Fruit fly (Drosophila melanogaster): ENCODE results near the gene Gfrl.

Gfrl gene

DNA sequence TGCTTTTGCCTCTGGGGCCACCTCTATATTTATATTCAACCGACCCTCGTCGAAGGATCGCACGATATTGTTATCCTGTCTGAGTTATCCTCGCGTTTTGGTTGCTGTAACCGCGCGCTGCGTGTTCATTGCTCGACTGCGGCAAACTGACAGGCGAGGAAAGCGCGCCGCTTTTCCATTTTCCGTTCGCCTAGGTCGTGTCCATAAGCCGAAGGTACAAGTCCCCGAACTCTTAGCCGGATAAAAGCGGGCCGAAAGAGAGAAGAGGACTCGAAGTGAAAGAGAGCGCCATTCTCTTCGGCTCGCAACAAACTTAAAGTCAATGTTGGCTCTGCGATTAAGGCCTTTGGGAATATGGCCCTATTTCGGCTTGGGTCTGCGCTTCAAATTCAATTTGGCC, at the start of gene Gfrl:
Gene Gfrl (minus strand): TSS at position 148 of the 400 bp plus-strand sequence.
- TF ChIP-seq sima (GFP tag; optimal IDR thresholded peaks at IDR 0.05) (no peak), CG12104 (GFP tag; optimal IDR thresholded peaks at IDR 0.05) (no peak), CG11696 (GFP tag; IDR thresholded peaks at IDR 0.05) (no peak), Deaf1 (tag; optimal IDR thresholded peaks at IDR 0.05) (peak; percentile 82), CG13424 (tag; optimal IDR thresholded peaks at IDR 0.05) (no peak), CG3163 (GFP tag; optimal IDR thresholded peaks at IDR 0.05) (peak; percentile 60), Trl (optimal IDR thresholded peaks at IDR 0.05) (peak; percentile 6 to 24), Trl (GFP tag; optimal IDR thresholded peaks at IDR 0.05) (no peak), B-H2 (GFP tag; optimal IDR thresholded peaks at IDR 0.05) (no peak)

DNA sequence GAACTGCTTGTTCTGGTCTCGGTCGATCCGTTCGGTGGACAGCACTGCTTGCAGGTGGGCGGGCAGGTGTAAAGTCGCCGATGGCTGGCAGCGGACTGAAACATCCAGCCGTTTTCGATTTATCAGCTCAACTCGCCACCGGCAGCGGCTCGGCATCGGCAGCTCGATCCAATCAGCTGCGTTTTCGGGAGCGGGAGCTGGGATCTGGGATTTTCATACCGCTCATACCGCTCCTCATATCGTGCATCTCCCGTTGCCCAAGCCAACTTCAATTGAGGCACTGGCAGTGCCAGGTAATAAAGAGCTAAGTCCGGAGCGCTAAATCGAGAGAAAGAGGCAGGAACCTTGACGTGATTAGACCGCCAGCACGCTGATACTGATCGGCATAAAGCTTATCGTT, 28.0 kb upstream of the Gfrl start, which contains the start of gene MFS9:
Gene MFS9 (minus strand): TSS at position 101 of the 400 bp plus-strand sequence.
- TF ChIP-seq MBD-R2 (GFP tag; IDR thresholded peaks at IDR 0.05), result peak; percentile 22; the same call in 1 of the 2 replicates
- no peak for TF ChIP-seq Camta (GFP tag; optimal IDR thresholded peaks at IDR 0.05)
- TF ChIP-seq CG17612 (GFP tag; IDR thresholded peaks at IDR 0.05), result no peak

DNA sequence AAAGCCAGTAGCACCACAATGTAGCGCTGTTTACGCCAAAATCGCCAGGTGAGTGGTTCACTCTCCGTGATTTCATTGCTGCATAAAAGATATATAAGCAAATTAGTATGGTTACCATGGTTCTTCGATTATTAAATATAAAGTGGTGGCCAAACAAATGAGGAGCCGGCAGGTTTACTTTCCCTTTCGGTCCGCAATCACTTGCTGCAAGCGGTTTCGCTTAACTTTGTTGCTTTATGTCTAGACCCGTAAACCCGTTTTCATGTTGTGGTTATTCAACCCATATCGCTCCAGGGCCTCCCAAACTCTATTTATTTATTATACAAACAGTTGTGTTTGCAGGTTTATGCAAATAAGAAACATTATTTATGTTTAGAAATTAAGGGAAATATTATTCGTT, 25.0 kb upstream of the Gfrl start:
- TF ChIP-seq Blimp-1 (GFP tag; optimal IDR thresholded peaks at IDR 0.05) (peak; percentile 79), crc (GFP tag; optimal IDR thresholded peaks at IDR 0.05) (no peak), CG9932 (GFP tag; IDR thresholded peaks at IDR 0.05) (no peak), vvl (GFP tag; IDR thresholded peaks at IDR 0.05) (no peak; the same call in 1 of the 2 replicates), CG10321 (GFP tag; IDR thresholded peaks at IDR 0.05) (no peak), dm (GFP tag; optimal IDR thresholded peaks at IDR 0.05) (no peak), HmgD (GFP tag; optimal IDR thresholded peaks at IDR 0.05) (no peak), CG9609 (GFP tag; optimal IDR thresholded peaks at IDR 0.05) (no peak), Hand (GFP tag; optimal IDR thresholded peaks at IDR 0.05) (no peak), Ets65A (GFP tag) (no peak), Sin3A (optimal IDR thresholded peaks at IDR 0.05) (no peak), CG9215 (GFP tag; IDR thresholded peaks at IDR 0.05) (no peak), CG11456 (GFP tag; IDR thresholded peaks at IDR 0.05) (no peak), kah (GFP tag; optimal IDR thresholded peaks at IDR 0.05) (no peak), zen2 (GFP tag; IDR thresholded peaks at IDR 0.05; ENCODE audit: partially characterized antibody) (no peak), zfh1 (GFP tag; IDR thresholded peaks at IDR 0.05) (no peak), Pdp1 (GFP tag; optimal IDR thresholded peaks at IDR 0.05) (peak in 1 of 2 experiments; percentile 36), lov (optimal IDR thresholded peaks at IDR 0.05) (no peak), lov (GFP tag; IDR thresholded peaks at IDR 0.05) (no peak)

DNA sequence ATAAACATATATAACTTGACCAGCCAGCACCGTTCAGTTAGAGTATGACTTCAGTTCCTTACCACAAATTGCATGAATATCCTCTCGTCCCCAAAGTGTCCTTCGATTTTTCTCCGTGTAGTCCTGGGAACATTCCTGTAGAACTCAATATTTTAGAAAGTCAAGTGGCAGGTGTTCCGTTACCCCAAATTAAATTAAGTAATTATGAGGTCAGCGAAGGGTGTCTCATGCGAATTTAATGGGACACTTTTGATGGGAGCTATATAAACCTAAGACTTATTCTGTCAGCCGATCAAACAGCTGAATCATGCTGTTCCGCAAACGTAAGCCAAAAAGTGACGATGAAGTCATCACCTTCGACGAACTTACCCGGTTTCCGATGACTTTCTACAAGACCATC, 20.1 kb upstream of the Gfrl start, which contains the start of gene Or92a:
Gene Or92a (plus strand): TSS at position 301 of the 400 bp plus-strand sequence.
- TF ChIP-seq CG1529 (GFP tag; optimal IDR thresholded peaks at IDR 0.05), result no peak
- TF ChIP-seq onecut (GFP tag; IDR thresholded peaks at IDR 0.05), result no peak
- TF ChIP-seq Aef1 (GFP tag; IDR thresholded peaks at IDR 0.05), result no peak
- no peak for TF ChIP-seq tgo (GFP tag; IDR thresholded peaks at IDR 0.05)
- no peak for TF ChIP-seq CG8944 (GFP tag; optimal IDR thresholded peaks at IDR 0.05)
- no peak for TF ChIP-seq TFAM (GFP tag; optimal IDR thresholded peaks at IDR 0.05)
- TF ChIP-seq sima (GFP tag; optimal IDR thresholded peaks at IDR 0.05), result no peak
- no peak for TF ChIP-seq jumu (GFP tag; optimal IDR thresholded peaks at IDR 0.05)
- TF ChIP-seq CG7357 (GFP tag; IDR thresholded peaks at IDR 0.05), result no peak
- no peak for TF ChIP-seq CG10462 (GFP tag; optimal IDR thresholded peaks at IDR 0.05)
- no peak for TF ChIP-seq CG30431 (GFP tag; optimal IDR thresholded peaks at IDR 0.05)
- no peak for TF ChIP-seq CG4360 (GFP tag; IDR thresholded peaks at IDR 0.05)
- no peak for TF ChIP-seq BEAF-32 (GFP tag; optimal IDR thresholded peaks at IDR 0.05)
- no peak for TF ChIP-seq CG7928 (GFP tag; optimal IDR thresholded peaks at IDR 0.05)
- TF ChIP-seq Scr (GFP tag; IDR thresholded peaks at IDR 0.05; ENCODE audit: partially characterized antibody), result no peak
